Worm (Caenorhabditis elegans): ENCODE results near the gene Y57G11C.23.
"Not testable (repeated sequence)": the region's sequence is repeated elsewhere in the genome, so short reads cannot be mapped to it uniquely, and the experiment has no call there.

The Y57G11C.23 gene

DNA sequence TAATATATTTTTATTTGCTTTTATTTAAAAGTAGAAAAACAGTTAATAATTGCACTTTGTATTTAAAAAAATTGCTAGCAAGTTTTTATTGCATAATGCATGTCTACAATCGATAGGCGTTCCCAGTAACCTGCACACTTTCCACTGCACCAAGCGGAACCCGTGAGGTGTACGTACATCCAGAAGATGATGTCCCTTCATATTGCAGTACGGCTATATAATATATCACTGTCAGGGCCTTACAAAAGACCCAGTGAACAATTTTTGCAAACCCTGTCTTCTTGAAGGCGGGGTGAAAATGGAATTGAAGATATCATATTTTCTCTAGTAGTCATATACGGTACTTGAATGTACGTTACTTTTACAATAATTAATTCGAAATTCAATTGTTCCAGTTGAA is 2.2 kb upstream of the Y57G11C.23 start (continued):
- TF ChIP-seq ZK185.1 (tag; optimal IDR thresholded peaks at IDR 0.05; ENCODE audit: poor library complexity, severe bottlenecking) (no peak), hlh-26 (GFP tag; conservative IDR thresholded peaks at IDR 0.05) (no peak), ceh-100 (GFP tag; IDR thresholded peaks at IDR 0.05) (no peak), hmg-1.2 (GFP tag; IDR thresholded peaks at IDR 0.05) (peak; percentile 71; the same call in 1 of the 2 replicates)

ce11 chrIV:14862147-14862546 is 556 bp upstream of the Y57G11C.23 start, which contains the start of gene Y57G11C.38:
Gene Y57G11C.38 (plus strand): TSS chrIV:14862447.
- TF ChIP-seq lin-54 (GFP tag; optimal IDR thresholded peaks at IDR 0.05) = no peak
- TF ChIP-seq Y67H2A.10 (GFP tag; conservative IDR thresholded peaks at IDR 0.05) = no peak
- TF ChIP-seq nhr-90 (tag; optimal IDR thresholded peaks at IDR 0.05) = no peak
- TF ChIP-seq lag-1 (GFP tag; IDR thresholded peaks at IDR 0.05) = no peak
- no peak for TF ChIP-seq snpc-3.4 (tag; optimal IDR thresholded peaks at IDR 0.05)
- TF ChIP-seq F22D6.2 (tag; optimal IDR thresholded peaks at IDR 0.05) = no peak
- TF ChIP-seq rpc-1 (optimal IDR thresholded peaks at IDR 0.05) = no peak
- no peak for TF ChIP-seq rpc-1 (tag; optimal IDR thresholded peaks at IDR 0.05)
- TF ChIP-seq madf-8 (GFP tag; conservative IDR thresholded peaks at IDR 0.05) = no peak
- no peak for TF ChIP-seq bed-2 (GFP tag; IDR thresholded peaks at IDR 0.05)
- no peak for TF ChIP-seq K11D2.4 (GFP tag; IDR thresholded peaks at IDR 0.05)
- TF ChIP-seq aptf-3 (GFP tag; IDR thresholded peaks at IDR 0.05) = no peak
- TF ChIP-seq ceh-27 (GFP tag; optimal IDR thresholded peaks at IDR 0.05) = no peak
- no peak for TF ChIP-seq cebp-1 (GFP tag; IDR thresholded peaks at IDR 0.05)
- no peak for TF ChIP-seq cebp-1 (tag; optimal IDR thresholded peaks at IDR 0.05)
- TF ChIP-seq T07F8.4 (tag; optimal IDR thresholded peaks at IDR 0.05) = no peak

DNA sequence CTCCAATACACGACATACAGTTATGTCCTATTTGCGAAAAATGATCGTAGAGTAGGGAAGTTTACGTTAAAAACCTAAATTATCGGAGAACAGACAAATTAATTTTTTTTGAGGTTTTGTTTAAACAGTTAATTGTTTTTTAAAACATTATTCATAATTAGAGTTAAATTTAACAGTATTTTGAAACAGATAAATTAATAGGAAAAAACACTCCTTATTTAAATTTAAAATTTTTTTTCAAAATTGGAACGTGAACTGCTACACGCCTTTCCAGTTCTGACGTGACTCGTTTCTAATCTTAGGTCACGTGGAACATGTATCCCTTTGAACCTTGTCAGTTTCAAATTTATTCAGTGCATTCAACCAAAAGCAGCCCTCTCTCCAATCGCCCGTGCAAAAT is 7.9 kb downstream of the Y57G11C.23 start, which contains the start of gene Y57G11C.52:
Gene Y57G11C.52, plus strand, starts transcription at position 301 of the 400 bp plus-strand sequence.
- no peak for TF ChIP-seq snpc-3.4 (tag; optimal IDR thresholded peaks at IDR 0.05)
- TF ChIP-seq ceh-27 (GFP tag; optimal IDR thresholded peaks at IDR 0.05) = no peak
- TF ChIP-seq D2030.7 (GFP tag; IDR thresholded peaks at IDR 0.05) = no peak
- TF ChIP-seq let-607 (tag; optimal IDR thresholded peaks at IDR 0.05) = no peak
- no peak for TF ChIP-seq F55B11.4 (tag; optimal IDR thresholded peaks at IDR 0.05; ENCODE audit: borderline replicate concordance, insufficient read depth)
- no peak for TF ChIP-seq ceh-79 (tag; optimal IDR thresholded peaks at IDR 0.05)
- TF ChIP-seq hmg-1.2 (GFP tag; IDR thresholded peaks at IDR 0.05) = no peak

ce11 chrIV:14843062-14843461 is 18.5 kb downstream of the Y57G11C.23 start, which contains the start of gene Y57G11C.20:
Gene Y57G11C.20 (plus strand): TSS chrIV:14843362.
- not testable (repeated sequence) for TF ChIP-seq gei-17 (GFP tag; optimal IDR thresholded peaks at IDR 0.05); F39B2.1 (GFP tag; IDR thresholded peaks at IDR 0.05); chd-7 (tag; optimal IDR thresholded peaks at IDR 0.05)

DNA sequence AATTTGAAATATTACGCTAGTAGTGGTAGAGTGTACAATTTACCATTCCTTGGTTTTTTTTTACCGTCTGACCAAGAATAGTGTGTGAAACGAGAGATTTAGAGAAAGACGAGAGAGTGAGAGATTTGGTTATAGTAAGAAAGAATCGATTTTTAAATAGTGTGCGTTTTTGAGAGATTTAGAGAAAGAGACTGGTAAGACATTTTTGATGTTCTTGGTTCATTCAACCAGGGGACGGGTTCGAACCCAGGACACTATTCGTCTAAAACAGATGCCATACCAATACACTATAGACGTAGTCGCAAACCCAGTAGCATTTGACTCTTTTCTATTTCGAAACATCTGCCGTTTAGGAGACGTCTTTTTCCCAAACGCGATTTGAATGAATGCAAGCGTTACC is 23.5 kb downstream of the Y57G11C.23 start:
- TF ChIP-seq snpc-1.1 (tag; optimal IDR thresholded peaks at IDR 0.05; ENCODE audit: insufficient read depth) (peak; percentile 53), snpc-3.4 (tag; optimal IDR thresholded peaks at IDR 0.05) (peak; percentile 34), repo-1 (tag; optimal IDR thresholded peaks at IDR 0.05) (peak; percentile 78), tlf-1 (GFP tag; optimal IDR thresholded peaks at IDR 0.05) (peak; percentile 43), snpc-4 (GFP tag; optimal IDR thresholded peaks at IDR 0.05) (peak; percentile 90), snpc-4 (tag; optimal IDR thresholded peaks at IDR 0.05) (peak; percentile 72 to 97 (median 94)), hlh-12 (tag; optimal IDR thresholded peaks at IDR 0.05) (peak; percentile 38), ZK185.1 (tag; optimal IDR thresholded peaks at IDR 0.05; ENCODE audit: poor library complexity, severe bottlenecking) (peak; percentile 94), ceh-27 (GFP tag; optimal IDR thresholded peaks at IDR 0.05) (no peak), C06A6.2 (GFP tag; conservative IDR thresholded peaks at IDR 0.05) (no peak), ccch-3 (GFP tag; optimal IDR thresholded peaks at IDR 0.05) (peak; percentile 20), C17E4.6 (GFP tag; IDR thresholded peaks at IDR 0.05) (peak; percentile 83; the same call in 1 of the 2 replicates), chd-7 (tag; optimal IDR thresholded peaks at IDR 0.05) (no peak), nhr-90 (tag; optimal IDR thresholded peaks at IDR 0.05) (peak; percentile 31), let-607 (tag; optimal IDR thresholded peaks at IDR 0.05) (peak; percentile 67 to 79), bed-1 (GFP tag; IDR thresholded peaks at IDR 0.05) (no peak), fkh-3 (tag; optimal IDR thresholded peaks at IDR 0.05) (no peak), aptf-2 (GFP tag; conservative IDR thresholded peaks at IDR 0.05) (no peak), ztf-26 (tag; optimal IDR thresholded peaks at IDR 0.05) (peak; percentile 81), dox-1 (GFP tag; IDR thresholded peaks at IDR 0.05) (no peak)
